Fruit fly (Drosophila melanogaster) S2 (cell line): ENCODE measurements around the gene crol.

Experiments used
- CG8478 ChIP-seq: fragments of >200 bp; optimal IDR thresholded peaks from 2 replicates; lab custom pipeline; 2018
- CTCF ChIP-seq, 2 experiments: fragments of >200 bp; optimal IDR thresholded peaks; 2 replicates each; lab custom pipeline; 2018

dm6 chr2L:11849658-11850057 lies 40.4 kb upstream of the crol start, which contains the start of gene Mal-B2:
- TF ChIP-seq CG8478, result no peak
- TF ChIP-seq CTCF (optimal IDR thresholded peaks at IDR 0.05; lab: Kevin White, UChicago), result no peak
